Worm (Caenorhabditis elegans): ENCODE measurements around the gene srh-184.

- TF ChIP-seq unc-62 (GFP tag; optimal IDR thresholded peaks at IDR 0.05) (no peak), lsy-2 (tag; optimal IDR thresholded peaks at IDR 0.05) (no peak), ztf-11 (tag; optimal IDR thresholded peaks at IDR 0.05) (no peak), nhr-76 (tag; optimal IDR thresholded peaks at IDR 0.05) (no peak), elt-3 (tag; optimal IDR thresholded peaks at IDR 0.05) (no peak), lin-13 (tag; optimal IDR thresholded peaks at IDR 0.05) (no peak), nhr-237 (tag; optimal IDR thresholded peaks at IDR 0.05) (no peak), mab-5 (tag; optimal IDR thresholded peaks at IDR 0.05) (no peak), nhr-28 (tag; optimal IDR thresholded peaks at IDR 0.05) (no peak), sptf-1 (tag; optimal IDR thresholded peaks at IDR 0.05) (no peak), snpc-4 (tag; optimal IDR thresholded peaks at IDR 0.05) (no peak)
Observed at ce11 chrV:10747263-10747951, 50.6 kb downstream of the srh-184 start, which contains the start of the genes selt-1.2 and F28H7.2.

Measured in whole organism, mixed stage, embryonic.